Fruit fly (Drosophila melanogaster): Measurements from ENCODE around the gene Mcad.
A peak's percentile ranks its signal among the peaks of the same experiment; 100 is the strongest.

The Mcad gene

DNA sequence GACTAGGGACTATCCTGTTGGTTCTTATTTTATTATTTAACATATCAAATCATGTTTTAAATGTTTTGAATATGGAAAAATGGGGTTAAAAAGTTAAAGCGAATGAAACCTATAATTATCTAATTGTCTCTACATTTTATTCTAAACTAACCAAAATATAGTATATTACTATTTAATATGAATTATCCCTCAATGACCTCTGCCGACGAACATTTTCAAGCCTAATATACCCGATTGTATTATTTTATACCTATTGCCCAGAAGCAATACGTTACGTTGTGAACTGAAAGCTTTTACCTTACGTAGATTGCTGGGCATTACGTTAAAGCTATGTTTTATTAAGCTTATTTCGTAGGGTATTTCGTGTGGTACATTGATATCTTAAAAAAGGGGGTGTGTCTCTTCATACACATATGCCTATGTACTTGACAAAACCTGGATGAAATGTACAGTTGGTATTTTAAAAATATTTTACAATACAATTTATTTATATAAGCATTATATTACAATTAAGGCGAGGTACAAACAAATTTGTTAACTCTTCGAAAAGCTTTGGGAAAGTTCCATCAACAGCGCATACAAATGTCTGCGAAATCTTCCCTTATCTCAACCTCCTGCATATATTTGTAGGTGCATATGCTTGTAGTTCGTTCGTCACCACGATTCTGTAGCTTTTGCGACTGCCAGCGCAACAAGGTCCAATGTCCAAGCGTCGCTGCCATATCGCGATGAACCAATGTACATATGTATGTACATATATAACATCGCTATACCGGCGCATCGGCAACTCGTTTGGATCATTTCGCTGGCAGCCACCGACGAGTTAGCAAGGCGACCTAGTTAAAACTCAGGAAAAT is at the start of gene Mcad:
TSS of gene Mcad (plus strand) at position 790 of the 857 bp plus-strand sequence.
- TF ChIP-seq pan (optimal IDR thresholded peaks at IDR 0.05) = peak; percentile 95
- TF ChIP-seq usp (GFP tag; optimal IDR thresholded peaks at IDR 0.05) = no peak

DNA sequence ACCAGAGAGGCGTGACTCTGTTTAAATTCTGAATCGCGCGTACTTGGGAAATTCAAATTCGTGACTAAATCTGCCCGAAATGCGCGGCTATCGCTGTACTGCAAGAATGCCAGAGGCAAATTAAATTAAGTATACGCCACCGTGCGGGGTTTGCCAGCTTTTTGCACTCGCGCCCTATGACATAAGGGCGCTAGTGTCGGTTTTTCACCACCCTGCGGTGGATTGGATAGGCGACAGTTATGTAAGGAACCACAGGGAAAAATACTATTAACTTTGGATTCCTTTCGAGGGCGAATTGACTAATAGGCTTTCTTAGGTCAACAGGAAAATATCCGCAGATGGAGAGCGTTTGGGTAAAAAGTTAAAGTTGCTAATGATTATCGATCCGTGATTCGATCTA is 23.6 kb upstream of the Mcad start, which contains the start of gene CG44195:
TSS of gene CG44195 (minus strand) at position 101 of the 400 bp plus-strand sequence.
- TF ChIP-seq Dll (optimal IDR thresholded peaks at IDR 0.05) (no peak), EcR (GFP tag; optimal IDR thresholded peaks at IDR 0.05) (no peak), psq (optimal IDR thresholded peaks at IDR 0.05) (no peak), usp (GFP tag; optimal IDR thresholded peaks at IDR 0.05) (no peak), pan (optimal IDR thresholded peaks at IDR 0.05) (no peak), CG8478 (optimal IDR thresholded peaks at IDR 0.05) (no peak)

DNA sequence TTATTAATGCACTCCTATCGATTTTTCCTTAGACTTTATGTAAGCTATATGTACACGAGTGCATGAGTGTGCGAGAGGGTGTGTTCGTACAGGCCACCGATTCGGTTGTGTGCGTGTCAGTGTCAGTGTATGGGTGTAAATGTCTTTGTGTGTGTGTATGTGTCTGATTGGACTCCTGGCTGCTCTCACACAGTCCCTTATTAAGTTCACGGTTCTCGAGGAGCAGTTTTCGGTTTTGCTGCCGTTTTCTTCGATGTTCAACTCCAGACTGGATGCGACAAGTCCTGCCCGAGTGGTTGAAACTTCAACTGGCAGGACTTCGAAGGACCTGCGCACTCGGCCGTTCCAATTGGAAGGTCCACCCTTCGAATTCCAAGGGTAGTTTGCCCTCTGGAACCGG is 5.8 kb upstream of the Mcad start:
- TF ChIP-seq usp (GFP tag; optimal IDR thresholded peaks at IDR 0.05) (no peak), pan (optimal IDR thresholded peaks at IDR 0.05) (no peak), CG8478 (optimal IDR thresholded peaks at IDR 0.05) (no peak), psq (optimal IDR thresholded peaks at IDR 0.05) (no peak), Dll (optimal IDR thresholded peaks at IDR 0.05) (no peak), EcR (GFP tag; optimal IDR thresholded peaks at IDR 0.05) (no peak)

DNA sequence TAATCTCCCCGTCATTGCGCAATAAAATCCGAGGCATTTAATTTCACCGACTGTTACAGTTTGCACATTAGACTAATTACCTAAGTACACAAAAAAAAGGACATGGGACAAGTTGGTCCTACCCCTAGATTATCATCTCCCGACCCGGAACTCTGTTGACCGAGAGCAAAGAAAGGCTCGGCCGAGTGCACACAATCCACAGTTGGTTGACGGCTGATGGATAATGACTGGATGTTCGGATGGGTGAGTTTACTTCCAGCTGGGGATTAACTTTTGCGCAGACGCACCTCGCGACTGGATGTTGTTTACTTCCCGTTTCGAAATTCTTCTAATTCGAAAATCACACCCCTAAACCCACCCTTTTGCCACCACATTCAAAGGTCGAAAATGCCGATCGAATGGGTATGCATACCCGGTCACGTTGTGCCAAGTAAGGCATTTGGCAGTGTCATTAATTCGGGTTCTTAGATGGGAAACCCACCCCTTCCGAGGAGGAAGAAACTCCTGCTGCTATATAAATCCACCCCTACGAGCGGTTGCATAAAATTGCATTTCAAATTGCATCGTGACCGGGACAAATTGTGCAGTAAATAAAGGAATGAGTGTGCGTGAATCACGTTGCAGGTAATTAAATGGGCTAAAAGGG is 4.7 kb upstream of the Mcad start:
- TF ChIP-seq psq (optimal IDR thresholded peaks at IDR 0.05) (no peak), CG8478 (optimal IDR thresholded peaks at IDR 0.05) (no peak), pan (optimal IDR thresholded peaks at IDR 0.05) (no peak)

DNA sequence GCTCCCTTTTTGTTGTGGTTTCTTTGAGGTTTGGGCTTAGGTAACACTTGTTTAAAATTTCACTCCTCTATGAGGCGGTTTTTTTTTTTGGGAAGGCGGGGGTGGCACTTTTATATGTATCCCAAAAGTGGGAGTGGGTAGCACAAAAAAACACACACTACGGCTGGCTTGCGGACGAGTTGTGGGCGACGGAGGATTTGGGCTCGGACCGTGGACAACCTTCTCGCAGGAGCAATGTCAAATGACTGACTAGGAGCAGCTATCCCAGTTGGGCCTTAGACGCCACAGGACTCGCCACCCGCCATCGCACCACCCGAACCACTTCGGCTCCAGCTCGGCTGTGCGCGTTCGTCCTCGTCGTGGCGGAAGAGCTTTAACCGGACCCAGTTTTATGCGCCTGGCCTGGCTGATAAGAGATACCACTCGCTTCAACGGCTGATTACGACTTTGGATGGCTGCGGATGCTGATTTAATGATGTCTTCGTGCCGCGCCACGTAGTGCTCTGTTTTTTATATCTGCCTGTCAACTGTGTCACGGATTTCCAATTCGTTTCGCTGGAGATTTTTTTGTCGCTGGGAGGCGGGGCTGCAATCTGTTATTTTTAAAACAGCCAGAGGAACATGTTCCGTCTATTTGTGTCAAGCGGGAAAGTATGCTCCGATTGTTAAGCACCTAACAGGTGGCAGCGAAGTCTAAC is 1.1 kb upstream of the Mcad start, which contains the start of gene Ank2:
TSS of gene Ank2 (minus strand) at position 533 of the 698 bp plus-strand sequence.
- no peak for TF ChIP-seq psq (optimal IDR thresholded peaks at IDR 0.05)
- no peak for TF ChIP-seq CG8478 (optimal IDR thresholded peaks at IDR 0.05)
- TF ChIP-seq pan (optimal IDR thresholded peaks at IDR 0.05) = no peak
- TF ChIP-seq EcR (GFP tag; optimal IDR thresholded peaks at IDR 0.05) = no peak
- no peak for TF ChIP-seq Dll (optimal IDR thresholded peaks at IDR 0.05)
- no peak for TF ChIP-seq usp (GFP tag; optimal IDR thresholded peaks at IDR 0.05)

DNA sequence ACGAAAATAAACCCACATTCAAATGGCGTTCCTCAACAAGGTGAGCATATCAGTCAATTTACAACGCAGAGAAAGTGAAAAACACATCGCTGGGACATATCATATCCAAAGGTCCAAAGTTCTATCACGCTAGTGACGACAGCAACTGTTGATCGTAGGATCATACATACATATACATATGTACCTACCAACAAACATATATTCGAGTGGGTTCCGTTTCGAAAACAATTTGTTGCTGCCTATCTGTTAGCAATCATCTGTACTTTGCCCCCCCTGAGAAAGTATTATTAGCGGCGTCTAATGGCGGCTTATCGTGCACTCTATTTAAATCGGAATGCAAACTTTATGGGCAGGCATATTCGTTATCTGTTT is 254 bp downstream of the Mcad start:
- no peak for TF ChIP-seq EcR (GFP tag; optimal IDR thresholded peaks at IDR 0.05)
- TF ChIP-seq CG8478 (optimal IDR thresholded peaks at IDR 0.05) = no peak
- no peak for TF ChIP-seq usp (GFP tag; optimal IDR thresholded peaks at IDR 0.05)
- no peak for TF ChIP-seq pan (optimal IDR thresholded peaks at IDR 0.05)
- no peak for TF ChIP-seq Dll (optimal IDR thresholded peaks at IDR 0.05)
- TF ChIP-seq psq (optimal IDR thresholded peaks at IDR 0.05) = no peak

DNA sequence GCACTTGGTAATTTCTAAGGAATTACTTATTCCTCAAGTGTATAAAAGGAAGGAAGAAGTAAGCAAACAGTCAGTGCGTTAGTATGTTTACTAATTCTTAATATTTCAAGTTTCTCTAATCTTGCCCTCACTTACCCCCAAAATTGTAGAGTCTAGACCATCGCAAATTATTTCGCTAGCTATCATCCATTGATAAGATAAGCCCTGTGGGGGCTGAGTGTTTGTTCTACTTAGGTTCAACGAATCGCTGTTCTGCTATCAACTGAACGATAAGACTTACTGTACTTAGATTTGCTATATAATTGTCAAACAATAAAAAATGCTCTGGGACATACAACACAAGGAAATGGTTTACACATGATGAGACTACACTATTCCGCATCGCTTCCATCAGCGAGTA is 2.4 kb downstream of the Mcad start:
- no peak for TF ChIP-seq Dll (optimal IDR thresholded peaks at IDR 0.05)
- no peak for TF ChIP-seq pan (optimal IDR thresholded peaks at IDR 0.05)
- no peak for TF ChIP-seq usp (GFP tag; optimal IDR thresholded peaks at IDR 0.05)
- TF ChIP-seq CG8478 (optimal IDR thresholded peaks at IDR 0.05) = no peak
- TF ChIP-seq psq (optimal IDR thresholded peaks at IDR 0.05) = no peak
- TF ChIP-seq EcR (GFP tag; optimal IDR thresholded peaks at IDR 0.05) = no peak

DNA sequence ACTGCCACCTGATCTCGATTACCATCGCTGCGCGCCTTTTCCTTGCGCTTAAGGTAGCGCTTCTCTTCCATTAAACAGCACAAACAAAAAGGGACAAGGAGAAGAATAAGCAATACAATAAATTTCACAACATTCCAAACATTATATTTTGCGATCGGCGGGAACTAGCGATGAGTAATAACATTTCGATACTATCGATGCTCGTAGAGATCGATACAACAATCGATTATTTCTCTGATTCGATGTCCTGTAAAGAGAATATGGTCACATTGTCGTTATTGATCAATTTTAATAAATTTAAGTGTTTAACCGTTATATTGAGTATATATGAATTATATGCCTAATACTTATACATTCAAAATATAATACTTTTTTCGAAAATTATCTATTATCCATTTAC is 7.1 kb downstream of the Mcad start, which contains the start of gene CG7457:
TSS of gene CG7457 (minus strand) at position 189 of the 400 bp plus-strand sequence.
- TF ChIP-seq usp (GFP tag; optimal IDR thresholded peaks at IDR 0.05) (no peak), pan (optimal IDR thresholded peaks at IDR 0.05) (no peak), Dll (optimal IDR thresholded peaks at IDR 0.05) (no peak)

DNA sequence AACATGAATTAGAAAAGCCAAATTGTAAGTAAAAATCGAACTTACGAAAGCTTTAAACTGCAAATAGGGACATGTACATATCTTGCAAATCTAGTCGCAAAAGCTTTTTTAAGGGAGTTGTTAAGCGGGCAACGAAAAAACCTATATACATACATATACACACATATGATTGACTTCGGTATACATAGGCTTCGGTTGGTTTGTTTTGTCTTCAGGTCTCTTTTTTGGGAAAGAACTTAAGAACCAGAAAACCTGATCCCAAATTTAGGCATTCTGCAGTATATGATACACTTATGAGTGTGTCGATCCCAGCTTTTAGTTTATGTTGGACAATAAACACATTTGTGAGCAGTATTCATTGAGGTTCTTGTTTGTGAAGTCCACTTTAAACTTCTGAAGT is 7.5 kb downstream of the Mcad start:
- TF ChIP-seq CG8478 (optimal IDR thresholded peaks at IDR 0.05) (no peak), EcR (GFP tag; optimal IDR thresholded peaks at IDR 0.05) (no peak), psq (optimal IDR thresholded peaks at IDR 0.05) (no peak), Dll (optimal IDR thresholded peaks at IDR 0.05) (no peak), usp (GFP tag; optimal IDR thresholded peaks at IDR 0.05) (no peak), pan (optimal IDR thresholded peaks at IDR 0.05) (no peak)

DNA sequence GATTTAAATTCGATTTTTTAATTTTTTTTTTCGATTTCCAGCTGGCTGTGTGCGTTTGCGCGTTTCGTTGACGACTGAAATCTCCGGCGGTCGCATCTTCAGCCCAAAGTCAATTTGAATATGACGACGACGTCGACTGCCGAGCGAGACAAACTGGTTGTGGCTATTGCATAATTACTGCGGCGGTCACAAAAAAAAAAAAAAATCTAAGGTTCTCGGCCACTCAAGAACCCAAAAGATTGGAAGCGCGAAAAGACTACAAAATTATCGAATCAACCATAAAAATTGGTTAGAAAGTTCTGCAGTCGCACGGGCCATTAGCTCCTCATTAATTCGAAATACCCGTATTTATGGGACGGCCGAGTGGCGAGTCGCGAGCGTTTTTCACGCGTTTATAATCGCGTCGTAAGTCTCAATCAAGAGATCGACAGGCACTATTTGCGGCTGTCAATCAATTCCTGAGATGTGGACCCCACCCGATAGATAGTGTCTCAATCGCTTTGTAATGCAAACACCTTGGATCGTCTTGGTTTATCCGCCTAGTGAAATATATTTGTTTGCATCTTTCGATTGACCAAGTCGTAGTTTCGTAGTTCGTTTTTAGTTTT is 13.1 kb downstream of the Mcad start, which contains the start of gene CG8492:
TSS of gene CG8492 (minus strand) at position 51 of the 608 bp plus-strand sequence.
- TF ChIP-seq pan (optimal IDR thresholded peaks at IDR 0.05) (no peak), EcR (GFP tag; optimal IDR thresholded peaks at IDR 0.05) (no peak), usp (GFP tag; optimal IDR thresholded peaks at IDR 0.05) (no peak), psq (optimal IDR thresholded peaks at IDR 0.05) (no peak), CG8478 (optimal IDR thresholded peaks at IDR 0.05) (no peak), Dll (optimal IDR thresholded peaks at IDR 0.05) (no peak)

DNA sequence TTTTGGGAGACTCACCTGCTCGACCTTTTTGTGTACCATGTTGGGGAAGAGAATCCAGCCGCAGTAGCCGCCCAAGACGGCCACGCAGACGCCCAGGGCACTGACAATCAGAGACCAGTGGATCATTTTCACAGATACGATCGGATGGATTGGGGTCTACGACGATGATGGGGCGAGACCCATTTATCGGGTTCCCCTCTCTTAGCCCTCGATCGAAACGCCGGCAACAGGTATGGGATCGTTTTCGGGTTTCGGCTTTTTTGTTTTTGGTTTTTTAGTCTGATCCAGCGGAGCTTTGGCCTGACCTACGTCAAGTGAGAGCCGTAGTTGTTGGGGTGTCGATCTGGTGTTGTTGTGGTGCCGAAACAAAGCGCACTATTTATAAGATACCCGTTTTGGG is 22.8 kb downstream of the Mcad start:
- TF ChIP-seq pan (optimal IDR thresholded peaks at IDR 0.05) (no peak), psq (optimal IDR thresholded peaks at IDR 0.05) (no peak), usp (GFP tag; optimal IDR thresholded peaks at IDR 0.05) (no peak), EcR (GFP tag; optimal IDR thresholded peaks at IDR 0.05) (no peak), CG8478 (optimal IDR thresholded peaks at IDR 0.05) (no peak), Dll (optimal IDR thresholded peaks at IDR 0.05) (no peak)

Measured in whole organism.